Fruit fly (Drosophila melanogaster) whole organism, embryonic: ENCODE results near the gene CG17738.

Source experiments
- ATbp ChIP-seq: fragments of 200-800 bp; sonication (Bioruptor generic); optimal IDR thresholded peaks from 2 replicates; lab custom pipeline; 2017; ENCODE audit warnings: missing biosample characterization, mild to moderate bottlenecking, missing genetic modification characterization, missing genetic modification reagents
- Ada2b ChIP-seq: fragments of 200-800 bp; sonication (Bioruptor generic); IDR thresholded peaks from 2 replicates; pipeline ENCODE4 v1.3.6; 2022; ENCODE audit warnings: missing biosample characterization, missing genetic modification characterization
- Aef1 ChIP-seq: fragments of 200-800 bp; sonication (Bioruptor generic); IDR thresholded peaks from 3 replicates; pipeline ENCODE4 v1.3.6; 2022; ENCODE audit warnings: missing biosample characterization, missing genetic modification characterization
- BtbVII ChIP-seq: fragments of 200-800 bp; sonication (Bioruptor generic); optimal IDR thresholded peaks from 3 replicates; lab custom pipeline; 2017; ENCODE audit warnings: missing biosample characterization, mild to moderate bottlenecking, missing genetic modification characterization
- Bteb2 ChIP-seq: fragments of 200-800 bp; sonication (Bioruptor generic); optimal IDR thresholded peaks from 2 replicates; lab custom pipeline; 2016; ENCODE audit warnings: missing biosample characterization, missing genetic modification characterization
- CG11456 ChIP-seq: fragments of 200-800 bp; sonication (Bioruptor generic); IDR thresholded peaks from 3 replicates; pipeline ENCODE4 v1.3.6; 2022; ENCODE audit warnings: missing biosample characterization, missing genetic modification characterization
- CG12219 ChIP-seq: fragments of 200-800 bp; sonication (Bioruptor generic); optimal IDR thresholded peaks from 3 replicates; lab custom pipeline; 2018; ENCODE audit warnings: missing biosample characterization, mild to moderate bottlenecking, missing genetic modification characterization
- CG14860 ChIP-seq: fragments of 200-800 bp; sonication (Bioruptor generic); IDR thresholded peaks from 3 replicates; pipeline ENCODE4 v1.3.6; 2022; ENCODE audit warnings: missing biosample characterization, missing genetic modification characterization; ENCODE audit not compliant: partially characterized antibody
- CG1602 ChIP-seq: fragments of 200-800 bp; sonication (Bioruptor generic); optimal IDR thresholded peaks from 3 replicates; lab custom pipeline; 2016; ENCODE audit warnings: missing biosample characterization, missing genetic modification characterization
- CG16779 ChIP-seq: fragments of 200-800 bp; sonication (Bioruptor generic); IDR thresholded peaks from 2 replicates; pipeline ENCODE4 v1.3.6; 2022; ENCODE audit warnings: missing biosample characterization, missing genetic modification characterization
- CG2116 ChIP-seq: fragments of 200-800 bp; sonication (Bioruptor generic); optimal IDR thresholded peaks from 3 replicates; lab custom pipeline; 2018; ENCODE audit warnings: missing biosample characterization, mild to moderate bottlenecking, missing genetic modification characterization
- CG3726 ChIP-seq: fragments of 200-800 bp; sonication (Bioruptor generic); IDR thresholded peaks from 3 replicates; pipeline ENCODE4, ENCODE4 v1.3.6; 2022; ENCODE audit warnings: missing biosample characterization, missing genetic modification characterization
- CG4820 ChIP-seq: fragments of 200-800 bp; sonication (Bioruptor generic); optimal IDR thresholded peaks from 3 replicates; lab custom pipeline; 2016; ENCODE audit warnings: missing biosample characterization, missing genetic modification characterization
- CG6175 ChIP-seq: fragments of 200-800 bp; sonication (Bioruptor generic); IDR thresholded peaks from 3 replicates; pipeline ENCODE4 v1.3.6; 2022; ENCODE audit warnings: missing biosample characterization, missing genetic modification characterization
- CG7357 ChIP-seq: fragments of 200-800 bp; sonication (Bioruptor generic); IDR thresholded peaks from 3 replicates; pipeline ENCODE4 v1.3.6; 2022; ENCODE audit warnings: missing biosample characterization, missing genetic modification characterization
- CG8924 ChIP-seq: fragments of 200-800 bp; optimal IDR thresholded peaks from 3 replicates; lab custom pipeline; 2019; ENCODE audit warnings: missing biosample characterization, mild to moderate bottlenecking, missing genetic modification characterization, moderate library complexity
- CG9437 ChIP-seq: fragments of 200-800 bp; sonication (Bioruptor generic); optimal IDR thresholded peaks from 2 replicates; lab custom pipeline; 2018; ENCODE audit warnings: missing biosample characterization, mild to moderate bottlenecking, missing genetic modification characterization
- Camta ChIP-seq: fragments of 200-800 bp; sonication (Bioruptor generic); optimal IDR thresholded peaks from 2 replicates; lab custom pipeline; 2016; ENCODE audit warnings: missing biosample characterization, missing genetic modification characterization
- D ChIP-seq, 2 experiments: fragments of 200-800 bp in 1 of 2; fragments of >200 bp in 1 of 2; sonication (Bioruptor generic) in 1 of 2; optimal IDR thresholded peaks; 2 replicates in 1 of 2; 3 replicates in 1 of 2; lab custom pipeline; 2017; ENCODE audit warnings: mild to moderate bottlenecking in 1 of 2, missing biosample characterization in 1 of 2, missing genetic modification characterization in 1 of 2, missing genetic modification reagents in 1 of 2
- D19B ChIP-seq: fragments of 200-800 bp; sonication (Bioruptor generic); optimal IDR thresholded peaks from 2 replicates; lab custom pipeline; 2017; ENCODE audit warnings: missing biosample characterization, mild to moderate bottlenecking, missing genetic modification characterization
- Gug ChIP-seq: fragments of 200-800 bp; sonication (Bioruptor generic); IDR thresholded peaks from 4 replicates; pipeline ENCODE4 v1.3.6; 2022; ENCODE audit warnings: missing biosample characterization, missing genetic modification characterization
- Hmr ChIP-seq: fragments of 200-800 bp; sonication (Bioruptor generic); optimal IDR thresholded peaks from 3 replicates; lab custom pipeline; 2017; ENCODE audit warnings: mild to moderate bottlenecking, missing biosample characterization, missing genetic modification reagents, missing genetic modification characterization
- Hr3 ChIP-seq: fragments of 200-800 bp; sonication (Bioruptor generic); optimal IDR thresholded peaks from 3 replicates; lab custom pipeline; 2016; ENCODE audit warnings: missing biosample characterization, missing genetic modification characterization
- MESR4 ChIP-seq: fragments of 200-800 bp; sonication (Bioruptor generic); optimal IDR thresholded peaks from 2 replicates; lab custom pipeline; 2018; ENCODE audit warnings: missing biosample characterization, mild to moderate bottlenecking, missing genetic modification characterization, moderate library complexity
- Oaz ChIP-seq: fragments of 200-800 bp; sonication (Bioruptor generic); IDR thresholded peaks from 2 replicates; pipeline ENCODE4 v1.3.6; 2022; ENCODE audit warnings: missing biosample characterization, missing genetic modification characterization
- Optix ChIP-seq: fragments of 200-800 bp; sonication (Bioruptor generic); IDR thresholded peaks from 3 replicates; pipeline ENCODE4 v1.3.6; 2022; ENCODE audit warnings: missing biosample characterization, missing genetic modification characterization
- Scr ChIP-seq: fragments of 200-800 bp; sonication (Bioruptor generic); IDR thresholded peaks from 2 replicates; pipeline ENCODE4 v1.3.6; 2022; ENCODE audit warnings: missing biosample characterization, missing genetic modification characterization; ENCODE audit not compliant: partially characterized antibody
- Six4 ChIP-seq: fragments of 200-800 bp; sonication (Bioruptor generic); optimal IDR thresholded peaks from 2 replicates; lab custom pipeline; 2016; ENCODE audit warnings: missing biosample characterization, missing genetic modification characterization
- Sox102F ChIP-seq: fragments of 200-800 bp; sonication (Bioruptor generic); optimal IDR thresholded peaks from 2 replicates; lab custom pipeline; 2018; ENCODE audit warnings: missing biosample characterization, mild to moderate bottlenecking, missing genetic modification characterization, moderate library complexity
- Taf1 ChIP-seq: fragments of 200-800 bp; sonication (Bioruptor generic); IDR thresholded peaks from 2 replicates; pipeline ENCODE4 v1.3.6; 2022; ENCODE audit warnings: missing biosample characterization, missing genetic modification characterization
- Trl ChIP-seq, 3 experiments: fragments of >200 bp in 2 of 3; fragments of 200-800 bp in 1 of 3; sonication (Bioruptor generic) in 1 of 3; optimal IDR thresholded peaks; 2 replicates in 1 of 3; 3 replicates in 2 of 3; lab custom pipeline; 2016 to 2017; ENCODE audit warnings: missing biosample characterization in 1 of 3, missing genetic modification characterization in 1 of 3
- ac ChIP-seq: fragments of 200-800 bp; sonication (Bioruptor generic); optimal IDR thresholded peaks from 3 replicates; lab custom pipeline; 2017; ENCODE audit warnings: missing biosample characterization, mild to moderate bottlenecking, missing genetic modification characterization
- chinmo ChIP-seq: fragments of 200-800 bp; sonication (Bioruptor generic); IDR thresholded peaks from 4 replicates; pipeline ENCODE4 v1.3.6; 2022; ENCODE audit warnings: missing biosample characterization, missing genetic modification characterization; ENCODE audit not compliant: partially characterized antibody
- crol ChIP-seq: fragments of 200-800 bp; sonication (Bioruptor generic); IDR thresholded peaks from 2 replicates; pipeline ENCODE4 v1.3.6; 2022; ENCODE audit warnings: missing biosample characterization, missing genetic modification characterization
- dimm ChIP-seq: fragments of 200-800 bp; sonication (Bioruptor generic); IDR thresholded peaks from 2 replicates; pipeline ENCODE4 v1.3.6; 2022; ENCODE audit warnings: missing biosample characterization, missing genetic modification characterization
- en ChIP-seq: fragments of 200-800 bp; sonication (Bioruptor generic); optimal IDR thresholded peaks from 2 replicates; lab custom pipeline; 2016; ENCODE audit warnings: missing biosample characterization, missing genetic modification characterization
- ham ChIP-seq: fragments of 200-800 bp; sonication (Bioruptor generic); IDR thresholded peaks from 2 replicates; pipeline ENCODE4 v1.3.6; 2022; ENCODE audit warnings: missing biosample characterization, missing genetic modification characterization
- hb ChIP-seq: fragments of 200-800 bp; sonication (Bioruptor generic); IDR thresholded peaks from 3 replicates; pipeline ENCODE4 v1.3.6; 2022; ENCODE audit warnings: missing biosample characterization, missing genetic modification characterization; ENCODE audit not compliant: partially characterized antibody
- lilli ChIP-seq: fragments of 200-800 bp; sonication (Bioruptor generic); optimal IDR thresholded peaks from 3 replicates; lab custom pipeline; 2016; ENCODE audit warnings: missing biosample characterization, missing genetic modification characterization
- lov ChIP-seq, 2 experiments: fragments of 200-800 bp in 1 of 2; fragments of >200 bp in 1 of 2; sonication (Bioruptor generic) in 1 of 2; IDR thresholded peaks in 1 of 2; optimal IDR thresholded peaks in 1 of 2; 2 replicates in 1 of 2; 3 replicates in 1 of 2; pipeline versions ENCODE4 v1.3.6 to Lab custom; 2017 to 2022; ENCODE audit warnings: missing biosample characterization in 1 of 2, missing genetic modification characterization in 1 of 2
- nerfin-2 ChIP-seq: fragments of 200-800 bp; sonication (Bioruptor generic); IDR thresholded peaks from 2 replicates; pipeline ENCODE4 v1.3.6; 2022; ENCODE audit warnings: missing biosample characterization, missing genetic modification characterization; ENCODE audit not compliant: partially characterized antibody
- phol ChIP-seq: fragments of 200-800 bp; sonication (Bioruptor generic); optimal IDR thresholded peaks from 3 replicates; lab custom pipeline; 2018; ENCODE audit warnings: missing biosample characterization, mild to moderate bottlenecking, missing genetic modification characterization, moderate library complexity
- pnt ChIP-seq: fragments of 200-800 bp; sonication (Bioruptor generic); optimal IDR thresholded peaks from 3 replicates; lab custom pipeline; 2016; ENCODE audit warnings: missing biosample characterization, missing genetic modification characterization
- repo ChIP-seq: fragments of 200-800 bp; sonication (Bioruptor generic); optimal IDR thresholded peaks from 2 replicates; lab custom pipeline; 2016; ENCODE audit warnings: missing biosample characterization, missing genetic modification characterization
- slp2 ChIP-seq: fragments of 200-800 bp; sonication (Bioruptor generic); optimal IDR thresholded peaks from 2 replicates; lab custom pipeline; 2016; ENCODE audit warnings: missing biosample characterization, missing genetic modification characterization
- stwl ChIP-seq: fragments of 200-800 bp; sonication (Bioruptor generic); optimal IDR thresholded peaks from 3 replicates; lab custom pipeline; 2018; ENCODE audit warnings: missing biosample characterization, mild to moderate bottlenecking, missing genetic modification characterization, moderate library complexity
- tna ChIP-seq: fragments of 200-800 bp; sonication (Bioruptor generic); IDR thresholded peaks from 2 replicates; pipeline ENCODE4 v1.3.6; 2022; ENCODE audit warnings: missing biosample characterization, missing genetic modification characterization; ENCODE audit not compliant: partially characterized antibody
- wek ChIP-seq: fragments of 200-800 bp; sonication (Bioruptor generic); optimal IDR thresholded peaks from 3 replicates; lab custom pipeline; 2018; ENCODE audit warnings: missing biosample characterization, mild to moderate bottlenecking, missing genetic modification characterization, moderate library complexity

The CG17738 gene

dm6 chr3R:12221366-12221916 is 49.2 kb upstream of the CG17738 start, which contains the start of gene CG4860 (continued):
- TF ChIP-seq CG14860 (GFP tag; lab: Robert Waterston, UW) (no peak), Hr3 (GFP tag; lab: Kevin White, UChicago) (peak; percentile 81), CG11456 (GFP tag; lab: Robert Waterston, UW) (peak; percentile 86), BtbVII (GFP tag; lab: Kevin White, UChicago) (peak; percentile 71), wek (GFP tag; lab: Kevin White, UChicago) (peak; percentile 43), chinmo (GFP tag; lab: Robert Waterston, UW) (no peak), pnt (GFP tag; lab: Kevin White, UChicago) (peak; percentile 76), Ada2b (GFP tag; lab: Robert Waterston, UW) (peak; percentile 87), CG4820 (peak; percentile 80), Hmr (GFP tag; lab: Kevin White, UChicago) (peak; percentile 93), crol (GFP tag; lab: Robert Waterston, UW) (no peak), Camta (GFP tag; lab: Kevin White, UChicago) (peak; percentile 82), CG7357 (peak; percentile 71), Trl (optimal IDR thresholded peaks at IDR 0.05; lab: Kevin White, UChicago) (no peak), Trl (GFP tag; optimal IDR thresholded peaks at IDR 0.05; lab: Kevin White, UChicago) (peak; percentile 92), en (GFP tag; lab: Kevin White, UChicago) (peak; percentile 72), CG12219 (peak; percentile 70), lilli (GFP tag; lab: Kevin White, UChicago) (peak; percentile 93), Scr (GFP tag; lab: Robert Waterston, UW) (no peak), Aef1 (GFP tag; lab: Robert Waterston, UW) (peak; percentile 82), dimm (GFP tag; lab: Robert Waterston, UW) (peak; percentile 7; the same call in 1 of the 2 replicates), ac (GFP tag; lab: Kevin White, UChicago) (no peak), ATbp (GFP tag; lab: Kevin White, UChicago) (peak; percentile 82), phol (tag; lab: Kevin White, UChicago) (peak; percentile 83), CG16779 (peak; percentile 77), ham (GFP tag; lab: Robert Waterston, UW) (0 out of 2 replicates have a peak, but pooled peaks have one; percentile 5), tna (no peak), Six4 (GFP tag; lab: Kevin White, UChicago) (peak; percentile 81), lov (optimal IDR thresholded peaks at IDR 0.05; lab: Kevin White, UChicago) (no peak), lov (GFP tag; IDR thresholded peaks at IDR 0.05; lab: Robert Waterston, UW) (0 out of 3 replicates have a peak, but pooled peaks have one; percentile 16), CG6175 (peak; percentile 83; the same call in 2 of the 3 replicates), repo (peak; percentile 63), CG2116 (peak; percentile 76), nerfin-2 (GFP tag; lab: Robert Waterston, UW) (no peak), Optix (GFP tag; lab: Robert Waterston, UW) (peak; percentile 50; the same call in 2 of the 3 replicates), CG9437 (GFP tag; lab: Kevin White, UChicago) (peak; percentile 62), Bteb2 (GFP tag; lab: Kevin White, UChicago) (peak; percentile 86), CG1602 (GFP tag; lab: Kevin White, UChicago) (peak; percentile 80), stwl (tag; lab: Kevin White, UChicago) (no peak), slp2 (peak; percentile 78), Sox102F (GFP tag; lab: Kevin White, UChicago) (peak; percentile 92), MESR4 (GFP tag; lab: Kevin White, UChicago) (peak; percentile 19), Gug (GFP tag; lab: Robert Waterston, UW) (peak; percentile 82), Oaz (0 out of 2 replicates have a peak, but pooled peaks have one; percentile 16), CG3726 (GFP tag; lab: Robert Waterston, UW) (0 out of 3 replicates have a peak, but pooled peaks have one; percentile 24), hb (GFP tag; lab: Robert Waterston, UW) (no peak), CG8924 (tag; lab: Kevin White, UChicago) (peak; percentile 85), D19B (GFP tag; lab: Kevin White, UChicago) (peak; percentile 57), Taf1 (GFP tag; lab: Robert Waterston, UW) (peak; percentile 71; the same call in 1 of the 2 replicates), D (optimal IDR thresholded peaks at IDR 0.05; lab: Kevin White, UChicago) (no peak), D (GFP tag; optimal IDR thresholded peaks at IDR 0.05; lab: Kevin White, UChicago) (peak; percentile 66)
